Worm (Caenorhabditis elegans) whole organism, L1 larva: ENCODE data around the gene F14F9.8.

Source experiments
- egl-27 ChIP-seq, 2 experiments: fragments of 150-350 bp in 1 of 2; sonication (generic microtip); optimal IDR thresholded peaks; 3 replicates each; lab custom pipeline; 2017 to 2018; ENCODE audit warnings: missing biosample characterization in 2 of 2, missing genetic modification characterization in 2 of 2, missing genetic modification reagents in 2 of 2
- fkh-10 ChIP-seq: sonication (generic microtip); optimal IDR thresholded peaks from 2 replicates; lab custom pipeline; 2017; ENCODE audit warnings: missing biosample characterization, missing genetic modification reagents, missing genetic modification characterization
- mab-9 ChIP-seq: fragments of 200-800 bp; sonication (Bioruptor generic); IDR thresholded peaks from 2 replicates; pipeline ENCODE4 v1.3.6; 2022; ENCODE audit warnings: missing genetic modification reagents, missing genetic modification characterization, missing compliant biosample characterization
- nhr-11 ChIP-seq: fragments of 150-350 bp; optimal IDR thresholded peaks from 2 replicates; lab custom pipeline; 2014; ENCODE audit warnings: missing biosample characterization, missing genetic modification characterization
- nhr-12 ChIP-seq: sonication (generic microtip); optimal IDR thresholded peaks from 2 replicates; lab custom pipeline; 2017; ENCODE audit warnings: missing biosample characterization, missing genetic modification characterization
- nhr-84 ChIP-seq: sonication (generic microtip); optimal IDR thresholded peaks from 2 replicates; lab custom pipeline; 2017; ENCODE audit warnings: missing biosample characterization, missing genetic modification characterization
- skn-1 ChIP-seq: fragments of 150-350 bp; optimal IDR thresholded peaks from 2 replicates; lab custom pipeline; 2014; ENCODE audit warnings: missing biosample characterization, missing genetic modification characterization
- snpc-4 ChIP-seq: fragments of 150-350 bp; optimal IDR thresholded peaks from 2 replicates; lab custom pipeline; 2014; ENCODE audit warnings: missing biosample characterization, missing genetic modification characterization
- tlp-1 ChIP-seq: fragments of 150-350 bp; optimal IDR thresholded peaks from 2 replicates; lab custom pipeline; 2014; ENCODE audit warnings: missing biosample characterization, missing genetic modification characterization
- ztf-11 ChIP-seq, 2 experiments: sonication (generic microtip); optimal IDR thresholded peaks; 2 replicates each; lab custom pipeline; 2016 to 2017; ENCODE audit warnings: missing genetic modification characterization in 2 of 2, missing biosample characterization in 1 of 2, missing compliant biosample characterization in 1 of 2

ce11 chrV:5158302-5158701, 28.2 kb downstream of the F14F9.8 start, which contains the start of gene abu-15:
- TF ChIP-seq egl-27 (tag; optimal IDR thresholded peaks at IDR 0.05; lab: Kevin White, UChicago) (no peak), nhr-12 (tag; lab: Kevin White, UChicago) (no peak), nhr-11 (tag; lab: Kevin White, UChicago) (no peak), ztf-11 (tag; optimal IDR thresholded peaks at IDR 0.05; lab: Kevin White, UChicago) (no peak), nhr-84 (tag; lab: Kevin White, UChicago) (no peak), snpc-4 (tag; lab: Kevin White, UChicago) (no peak), mab-9 (GFP tag; lab: Robert Waterston, UW) (no peak), tlp-1 (no peak), skn-1 (tag; lab: Kevin White, UChicago) (no peak), fkh-10 (GFP tag; lab: Kevin White, UChicago) (no peak)
